Fruit fly (Drosophila melanogaster) whole organism, embryonic: Measurements from ENCODE around the gene MFS18.

Experiments used
- CG15601 ChIP-seq: fragments of 200-800 bp; sonication (Bioruptor generic); optimal IDR thresholded peaks from 3 replicates; lab custom pipeline; 2019; ENCODE audit warnings: missing biosample characterization, mild to moderate bottlenecking, missing genetic modification characterization, moderate library complexity
- CG8924 ChIP-seq: fragments of 200-800 bp; optimal IDR thresholded peaks from 3 replicates; lab custom pipeline; 2019; ENCODE audit warnings: missing biosample characterization, mild to moderate bottlenecking, missing genetic modification characterization, moderate library complexity
- D ChIP-seq, 2 experiments: fragments of 200-800 bp in 1 of 2; fragments of >200 bp in 1 of 2; sonication (Bioruptor generic) in 1 of 2; optimal IDR thresholded peaks; 2 replicates in 1 of 2; 3 replicates in 1 of 2; lab custom pipeline; 2017; ENCODE audit warnings: mild to moderate bottlenecking in 1 of 2, missing biosample characterization in 1 of 2, missing genetic modification characterization in 1 of 2, missing genetic modification reagents in 1 of 2
- Dad ChIP-seq: fragments of 200-800 bp; sonication (Bioruptor generic); optimal IDR thresholded peaks from 3 replicates; lab custom pipeline; 2016; ENCODE audit warnings: missing biosample characterization, missing genetic modification characterization
- Jarid2 ChIP-seq: fragments of 200-800 bp; sonication (Bioruptor generic); optimal IDR thresholded peaks from 3 replicates; lab custom pipeline; 2017; ENCODE audit warnings: mild to moderate bottlenecking, missing biosample characterization, missing genetic modification reagents, missing genetic modification characterization
- kay ChIP-seq: fragments of 200-800 bp; sonication (Bioruptor generic); optimal IDR thresholded peaks from 2 replicates; lab custom pipeline; 2016; ENCODE audit warnings: missing biosample characterization, missing genetic modification characterization
- nau ChIP-seq: fragments of 200-800 bp; sonication (Bioruptor generic); optimal IDR thresholded peaks from 3 replicates; lab custom pipeline; 2017; ENCODE audit warnings: missing biosample characterization, mild to moderate bottlenecking, missing genetic modification characterization, missing genetic modification reagents

dm6 chr2L:4444457-4444856, 4.0 kb downstream of the MFS18 start, which contains the start of the genes morgue and Elp3:
- TF ChIP-seq Jarid2 (GFP tag; lab: Kevin White, UChicago) (no peak), CG15601 (tag; lab: Kevin White, UChicago) (no peak), CG8924 (tag; lab: Kevin White, UChicago) (no peak), Dad (no peak), nau (GFP tag; lab: Kevin White, UChicago) (no peak), kay (GFP tag; lab: Kevin White, UChicago) (no peak), D (optimal IDR thresholded peaks at IDR 0.05; lab: Kevin White, UChicago) (no peak), D (GFP tag; optimal IDR thresholded peaks at IDR 0.05; lab: Kevin White, UChicago) (no peak)
